Worm (Caenorhabditis elegans): ENCODE data around the gene str-135.

str-135 gene

DNA sequence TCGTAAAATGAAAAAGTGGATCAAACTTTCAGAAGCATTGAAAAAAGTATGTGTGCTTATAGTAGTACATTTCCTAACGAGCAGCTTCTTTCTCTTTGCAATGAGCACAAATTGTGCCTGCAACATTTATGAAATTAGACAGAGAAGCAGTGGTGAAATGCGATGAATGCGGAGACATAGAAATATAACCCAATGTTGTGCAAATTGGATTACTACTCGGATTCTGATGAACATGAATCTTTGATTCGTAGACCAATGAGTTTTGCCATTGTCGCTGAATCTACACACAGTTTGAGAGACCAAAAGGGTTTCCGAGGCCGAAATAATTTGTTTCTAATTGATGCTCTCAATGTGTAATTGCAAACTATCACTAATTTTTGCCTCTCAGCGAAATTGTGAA lies 26.7 kb downstream of the str-135 start:
- TF ChIP-seq B0035.1 (tag; optimal IDR thresholded peaks at IDR 0.05), result no peak
- no peak for TF ChIP-seq nhr-27 (tag; optimal IDR thresholded peaks at IDR 0.05)
- TF ChIP-seq snpc-1.3 (tag; optimal IDR thresholded peaks at IDR 0.05; ENCODE audit: insufficient read depth), result no peak
- no peak for TF ChIP-seq ceh-79 (tag; optimal IDR thresholded peaks at IDR 0.05)
- no peak for TF ChIP-seq tbx-9 (tag; optimal IDR thresholded peaks at IDR 0.05; ENCODE audit: borderline replicate concordance)

DNA sequence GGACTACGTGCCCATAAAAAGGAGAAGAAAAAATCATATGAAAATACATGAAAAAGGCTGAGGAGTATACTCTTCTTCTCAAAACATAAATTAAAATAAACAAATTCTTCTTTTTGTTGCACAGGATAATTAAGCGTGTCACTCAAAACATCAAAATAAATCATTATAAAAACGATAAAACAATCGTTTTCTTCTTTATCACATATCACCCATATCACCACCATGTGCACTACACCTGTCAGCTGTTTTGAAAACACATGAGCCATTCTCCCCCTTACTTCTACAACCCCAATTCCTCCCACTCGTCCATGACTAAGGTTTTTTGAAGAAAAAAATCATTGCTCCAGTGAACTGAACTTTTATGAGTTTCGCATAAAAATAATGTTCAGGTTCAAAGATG lies 28.1 kb downstream of the str-135 start:
- TF ChIP-seq F33H1.4 (GFP tag; IDR thresholded peaks at IDR 0.05), result no peak
- no peak for TF ChIP-seq attf-6 (GFP tag; IDR thresholded peaks at IDR 0.05)
- TF ChIP-seq ceh-91 (GFP tag; IDR thresholded peaks at IDR 0.05), result no peak
- no peak for TF ChIP-seq ztf-18 (tag; optimal IDR thresholded peaks at IDR 0.05)
- TF ChIP-seq B0261.1 (tag; optimal IDR thresholded peaks at IDR 0.05), result no peak
- TF ChIP-seq attf-5 (GFP tag; optimal IDR thresholded peaks at IDR 0.05), result no peak
- no peak for TF ChIP-seq rcor-1 (GFP tag; IDR thresholded peaks at IDR 0.05)
- no peak for TF ChIP-seq lin-26 (GFP tag; IDR thresholded peaks at IDR 0.05)
- no peak for TF ChIP-seq B0336.3 (GFP tag; IDR thresholded peaks at IDR 0.05)
- no peak for TF ChIP-seq ztf-28 (GFP tag; IDR thresholded peaks at IDR 0.05)
- TF ChIP-seq hlh-12 (tag; optimal IDR thresholded peaks at IDR 0.05), result no peak
- no peak for TF ChIP-seq zfh-2 (GFP tag; conservative IDR thresholded peaks at IDR 0.05)
- no peak for TF ChIP-seq ceh-58 (GFP tag; IDR thresholded peaks at IDR 0.05)
- TF ChIP-seq nhr-27 (tag; optimal IDR thresholded peaks at IDR 0.05), result no peak
- no peak for TF ChIP-seq Y67H2A.10 (GFP tag; conservative IDR thresholded peaks at IDR 0.05)
- TF ChIP-seq ets-4 (GFP tag; optimal IDR thresholded peaks at IDR 0.05), result no peak
- no peak for TF ChIP-seq D2030.7 (GFP tag; IDR thresholded peaks at IDR 0.05)
- no peak for TF ChIP-seq ztf-3 (GFP tag; optimal IDR thresholded peaks at IDR 0.05)

DNA sequence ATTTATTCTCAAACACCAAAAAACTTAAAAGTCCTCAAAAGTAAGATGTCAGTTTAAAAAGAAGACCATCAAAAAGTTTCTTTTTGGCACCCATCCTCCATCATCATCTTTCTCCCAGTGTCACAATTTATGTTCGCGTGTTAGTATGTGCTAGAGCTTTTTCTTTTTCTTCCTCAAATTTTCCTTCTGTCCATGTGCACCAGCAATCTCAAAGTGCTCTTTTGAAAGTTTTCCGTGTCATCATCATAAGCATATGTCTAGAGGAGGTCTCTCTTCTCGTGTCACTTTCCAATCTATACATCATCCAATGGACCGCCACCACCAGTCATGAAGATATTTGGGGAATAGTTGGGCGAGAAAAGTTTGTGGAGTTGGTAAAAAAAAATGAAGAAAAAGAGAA lies 29.6 kb downstream of the str-135 start:
- no peak for TF ChIP-seq let-526 (GFP tag; IDR thresholded peaks at IDR 0.05)
- TF ChIP-seq madf-6 (GFP tag; IDR thresholded peaks at IDR 0.05), result no peak
- TF ChIP-seq ama-1 (optimal IDR thresholded peaks at IDR 0.05), result no peak
- TF ChIP-seq ama-1 (GFP tag; optimal IDR thresholded peaks at IDR 0.05), result no peak

DNA sequence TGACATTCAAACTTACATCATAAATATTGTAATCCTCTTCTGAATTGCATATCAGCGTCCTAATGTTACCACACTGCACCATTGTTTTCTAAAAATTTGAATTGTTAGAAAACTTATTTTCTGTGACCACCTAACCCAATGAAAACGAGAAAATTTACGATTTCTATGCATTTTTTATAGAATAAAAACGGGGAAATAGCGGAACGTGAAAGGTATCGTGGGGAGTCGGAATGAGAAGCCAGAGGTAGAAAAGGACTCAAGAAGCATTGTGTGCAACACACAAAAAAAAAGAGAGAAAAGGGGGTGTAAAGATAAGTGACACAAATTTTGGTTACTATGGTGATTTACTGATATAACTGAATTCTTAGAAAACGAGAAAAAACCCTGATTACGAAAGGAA lies 30.5 kb downstream of the str-135 start, which contains the start of gene C16D9.6:
TSS of gene C16D9.6 (minus strand) at position 101 of the 400 bp plus-strand sequence.
- TF ChIP-seq pbrm-1 (GFP tag; IDR thresholded peaks at IDR 0.05) (no peak), let-607 (tag; optimal IDR thresholded peaks at IDR 0.05) (no peak), ztf-22 (GFP tag; optimal IDR thresholded peaks at IDR 0.05) (no peak), rpc-1 (optimal IDR thresholded peaks at IDR 0.05) (no peak), rpc-1 (tag; optimal IDR thresholded peaks at IDR 0.05) (no peak), mes-4 (tag; optimal IDR thresholded peaks at IDR 0.05) (no peak), lin-26 (GFP tag; IDR thresholded peaks at IDR 0.05) (no peak), F39B2.1 (GFP tag; IDR thresholded peaks at IDR 0.05) (no peak), akir-1 (GFP tag; optimal IDR thresholded peaks at IDR 0.05) (no peak), ceh-91 (GFP tag; IDR thresholded peaks at IDR 0.05) (no peak), zim-3 (tag; optimal IDR thresholded peaks at IDR 0.05) (no peak), hmg-20 (GFP tag; IDR thresholded peaks at IDR 0.05) (no peak), Y67H2A.10 (GFP tag; conservative IDR thresholded peaks at IDR 0.05) (no peak), F22D6.2 (tag; optimal IDR thresholded peaks at IDR 0.05) (no peak), hsf-1 (GFP tag; IDR thresholded peaks at IDR 0.05) (no peak)

All from whole organism, young adult.